Fruit fly (Drosophila melanogaster) whole organism, embryonic: ENCODE results near the gene CG11670.

ENCODE experiments used
- Aef1 ChIP-seq: fragments of 200-800 bp; sonication (Bioruptor generic); IDR thresholded peaks from 3 replicates; pipeline ENCODE4 v1.3.6; 2022; ENCODE audit warnings: missing biosample characterization, missing genetic modification characterization
- Asciz ChIP-seq: fragments of 200-800 bp; sonication (Bioruptor generic); optimal IDR thresholded peaks from 2 replicates; lab custom pipeline; 2017; ENCODE audit warnings: missing biosample characterization, mild to moderate bottlenecking, missing genetic modification characterization, missing genetic modification reagents
- B-H2 ChIP-seq: fragments of 200-800 bp; sonication (Bioruptor generic); optimal IDR thresholded peaks from 2 replicates; lab custom pipeline; 2018; ENCODE audit warnings: missing biosample characterization, mild to moderate bottlenecking, missing genetic modification characterization
- CG10147 ChIP-seq: fragments of 200-800 bp; sonication (Bioruptor generic); optimal IDR thresholded peaks from 2 replicates; lab custom pipeline; 2019; ENCODE audit warnings: missing biosample characterization, mild to moderate bottlenecking, missing genetic modification characterization, moderate library complexity
- CG10274 ChIP-seq: fragments of 200-800 bp; sonication (Bioruptor generic); optimal IDR thresholded peaks from 3 replicates; lab custom pipeline; 2017; ENCODE audit warnings: missing biosample characterization, mild to moderate bottlenecking, missing genetic modification characterization
- CG11085 ChIP-seq: fragments of 200-800 bp; sonication (Bioruptor generic); IDR thresholded peaks from 2 replicates; pipeline ENCODE4 v1.3.6; 2022; ENCODE audit warnings: missing biosample characterization, missing genetic modification characterization
- CG14860 ChIP-seq: fragments of 200-800 bp; sonication (Bioruptor generic); IDR thresholded peaks from 3 replicates; pipeline ENCODE4 v1.3.6; 2022; ENCODE audit warnings: missing biosample characterization, missing genetic modification characterization; ENCODE audit not compliant: partially characterized antibody
- CG17568 ChIP-seq: fragments of 200-800 bp; sonication (Bioruptor generic); optimal IDR thresholded peaks from 2 replicates; lab custom pipeline; 2018; ENCODE audit warnings: missing biosample characterization, mild to moderate bottlenecking, missing genetic modification characterization, moderate library complexity
- CG18476 ChIP-seq: fragments of 200-800 bp; sonication (Bioruptor generic); optimal IDR thresholded peaks from 2 replicates; lab custom pipeline; 2016; ENCODE audit warnings: missing biosample characterization, mild to moderate bottlenecking, missing genetic modification characterization
- CG2202 ChIP-seq: fragments of 200-800 bp; sonication (Bioruptor generic); optimal IDR thresholded peaks from 2 replicates; lab custom pipeline; 2018; ENCODE audit warnings: missing biosample characterization, mild to moderate bottlenecking, missing genetic modification characterization
- CG30020 ChIP-seq: fragments of 200-800 bp; optimal IDR thresholded peaks from 2 replicates; lab custom pipeline; 2019; ENCODE audit warnings: missing biosample characterization, mild to moderate bottlenecking, missing genetic modification characterization, moderate library complexity
- CG30431 ChIP-seq: fragments of 200-800 bp; sonication (Bioruptor generic); optimal IDR thresholded peaks from 2 replicates; lab custom pipeline; 2017; ENCODE audit warnings: missing biosample characterization, missing genetic modification characterization
- CG31441 ChIP-seq: fragments of 200-800 bp; sonication (Bioruptor generic); IDR thresholded peaks from 2 replicates; pipeline ENCODE4 v1.3.6; 2022; ENCODE audit warnings: missing biosample characterization, missing genetic modification characterization
- CG4282 ChIP-seq: fragments of 200-800 bp; sonication (Bioruptor generic); optimal IDR thresholded peaks from 2 replicates; lab custom pipeline; 2016; ENCODE audit warnings: missing biosample characterization, missing genetic modification characterization
- CG7963 ChIP-seq: fragments of 200-800 bp; sonication (Bioruptor generic); IDR thresholded peaks from 3 replicates; pipeline ENCODE4 v1.3.6; 2022; ENCODE audit warnings: missing biosample characterization, missing genetic modification characterization; ENCODE audit not compliant: partially characterized antibody
- CTCF ChIP-seq: fragments of 200-800 bp; sonication (Bioruptor generic); optimal IDR thresholded peaks from 2 replicates; lab custom pipeline; 2017; ENCODE audit warnings: missing biosample characterization, mild to moderate bottlenecking, missing genetic modification characterization, moderate library complexity
- Chrac-16 ChIP-seq: fragments of 200-800 bp; sonication (Bioruptor generic); optimal IDR thresholded peaks from 3 replicates; lab custom pipeline; 2016; ENCODE audit warnings: missing biosample characterization, missing genetic modification characterization
- CoRest ChIP-seq: fragments of 200-800 bp; sonication (Bioruptor generic); optimal IDR thresholded peaks from 3 replicates; lab custom pipeline; 2018; ENCODE audit warnings: missing biosample characterization, mild to moderate bottlenecking, missing genetic modification characterization, moderate library complexity
- CrebB ChIP-seq: fragments of 200-800 bp; sonication (Bioruptor generic); optimal IDR thresholded peaks from 3 replicates; lab custom pipeline; 2018; ENCODE audit warnings: missing biosample characterization, mild to moderate bottlenecking, missing genetic modification characterization
- ERR ChIP-seq: fragments of 200-800 bp; sonication (Bioruptor generic); optimal IDR thresholded peaks from 2 replicates; lab custom pipeline; 2016; ENCODE audit warnings: missing biosample characterization, missing genetic modification characterization
- Hr51 ChIP-seq, 2 experiments: fragments of 200-800 bp; sonication (Bioruptor generic); optimal IDR thresholded peaks; 2 replicates in 1 of 2; 3 replicates in 1 of 2; lab custom pipeline; 2016 to 2018; ENCODE audit warnings: missing biosample characterization in 2 of 2, missing genetic modification characterization in 2 of 2, mild to moderate bottlenecking in 1 of 2, moderate library complexity in 1 of 2
- Jarid2 ChIP-seq: fragments of 200-800 bp; sonication (Bioruptor generic); optimal IDR thresholded peaks from 3 replicates; lab custom pipeline; 2017; ENCODE audit warnings: mild to moderate bottlenecking, missing biosample characterization, missing genetic modification reagents, missing genetic modification characterization
- Lim3 ChIP-seq: fragments of 200-800 bp; sonication (Bioruptor generic); IDR thresholded peaks from 2 replicates; pipeline ENCODE4 v1.3.6; 2022; ENCODE audit warnings: missing biosample characterization, missing genetic modification characterization
- NFAT ChIP-seq: fragments of 200-800 bp; sonication (Bioruptor generic); IDR thresholded peaks from 2 replicates; pipeline ENCODE4 v1.3.6; 2022; ENCODE audit warnings: missing biosample characterization, missing genetic modification characterization
- Nf-YB ChIP-seq: fragments of 200-800 bp; sonication (Bioruptor generic); optimal IDR thresholded peaks from 3 replicates; lab custom pipeline; 2019; ENCODE audit warnings: missing biosample characterization, mild to moderate bottlenecking, missing genetic modification characterization, moderate library complexity
- Nf-YC ChIP-seq: fragments of 200-800 bp; optimal IDR thresholded peaks from 3 replicates; lab custom pipeline; 2019; ENCODE audit warnings: missing biosample characterization, mild to moderate bottlenecking, missing genetic modification characterization, moderate library complexity
- Sox100B ChIP-seq: fragments of 200-800 bp; sonication (Bioruptor generic); optimal IDR thresholded peaks from 3 replicates; lab custom pipeline; 2018; ENCODE audit warnings: missing biosample characterization, mild to moderate bottlenecking, missing genetic modification characterization
- YL-1 ChIP-seq: fragments of 200-800 bp; sonication (Bioruptor generic); optimal IDR thresholded peaks from 3 replicates; lab custom pipeline; 2017; ENCODE audit warnings: missing biosample characterization, mild to moderate bottlenecking, missing genetic modification characterization
- bab2 ChIP-seq: fragments of 200-800 bp; sonication (Bioruptor generic); optimal IDR thresholded peaks from 2 replicates; lab custom pipeline; 2016; ENCODE audit warnings: missing biosample characterization, missing genetic modification characterization
- bbx ChIP-seq: fragments of 200-800 bp; sonication (Bioruptor generic); IDR thresholded peaks from 2 replicates; pipeline ENCODE4 v1.3.6; 2022; ENCODE audit warnings: missing biosample characterization, missing genetic modification characterization; ENCODE audit not compliant: partially characterized antibody
- bcd ChIP-seq: fragments of 200-800 bp; sonication (Bioruptor generic); optimal IDR thresholded peaks from 2 replicates; lab custom pipeline; 2017; ENCODE audit warnings: missing biosample characterization, mild to moderate bottlenecking, missing genetic modification characterization
- br ChIP-seq: fragments of >200 bp; optimal IDR thresholded peaks from 2 replicates; lab custom pipeline; 2017
- cg ChIP-seq: fragments of 200-800 bp; sonication (Bioruptor generic); optimal IDR thresholded peaks from 3 replicates; lab custom pipeline; 2019; ENCODE audit warnings: missing biosample characterization, mild to moderate bottlenecking, missing genetic modification characterization, moderate library complexity
- ci ChIP-seq: fragments of 200-800 bp; sonication (Bioruptor generic); IDR thresholded peaks from 3 replicates; pipeline ENCODE4 v1.3.6; 2022; ENCODE audit warnings: missing biosample characterization, missing genetic modification characterization
- crol ChIP-seq: fragments of 200-800 bp; sonication (Bioruptor generic); IDR thresholded peaks from 2 replicates; pipeline ENCODE4 v1.3.6; 2022; ENCODE audit warnings: missing biosample characterization, missing genetic modification characterization
- gfzf ChIP-seq: fragments of 200-800 bp; sonication (Bioruptor generic); optimal IDR thresholded peaks from 2 replicates; lab custom pipeline; 2016; ENCODE audit warnings: missing biosample characterization, mild to moderate bottlenecking, missing genetic modification characterization, moderate library complexity
- gsb ChIP-seq: fragments of 200-800 bp; sonication (Bioruptor generic); IDR thresholded peaks from 2 replicates; pipeline ENCODE4 v1.3.6; 2022; ENCODE audit warnings: missing biosample characterization, missing genetic modification characterization
- jigr1 ChIP-seq: fragments of 200-800 bp; sonication (Bioruptor generic); IDR thresholded peaks from 3 replicates; pipeline ENCODE4 v1.3.6; 2022; ENCODE audit warnings: missing biosample characterization, missing genetic modification characterization
- klu ChIP-seq: fragments of 200-800 bp; sonication (Bioruptor generic); IDR thresholded peaks from 2 replicates; pipeline ENCODE4 v1.3.6; 2022; ENCODE audit warnings: missing biosample characterization, missing genetic modification characterization
- kni ChIP-seq: fragments of 200-800 bp; sonication (Bioruptor generic); optimal IDR thresholded peaks from 3 replicates; lab custom pipeline; 2017; ENCODE audit warnings: mild to moderate bottlenecking, missing biosample characterization, missing genetic modification reagents, missing genetic modification characterization
- mirr ChIP-seq: fragments of 200-800 bp; sonication (Bioruptor generic); optimal IDR thresholded peaks from 3 replicates; lab custom pipeline; 2018; ENCODE audit warnings: missing biosample characterization, mild to moderate bottlenecking, missing genetic modification characterization
- peb ChIP-seq: fragments of 200-800 bp; sonication (Bioruptor generic); IDR thresholded peaks from 2 replicates; pipeline ENCODE4 v1.3.6; 2022; ENCODE audit warnings: missing biosample characterization, missing genetic modification characterization
- pho ChIP-seq: fragments of 200-800 bp; sonication (Bioruptor generic); optimal IDR thresholded peaks from 2 replicates; lab custom pipeline; 2016; ENCODE audit warnings: missing biosample characterization, missing genetic modification characterization
- pros ChIP-seq: fragments of 200-800 bp; sonication (Bioruptor generic); optimal IDR thresholded peaks from 3 replicates; lab custom pipeline; 2019; ENCODE audit warnings: missing biosample characterization, mild to moderate bottlenecking, missing genetic modification characterization, moderate library complexity
- row ChIP-seq: fragments of 200-800 bp; sonication (Bioruptor generic); IDR thresholded peaks from 3 replicates; pipeline ENCODE4 v1.3.6; 2022; ENCODE audit warnings: missing biosample characterization, missing genetic modification characterization
- run ChIP-seq: fragments of 200-800 bp; sonication (Bioruptor generic); optimal IDR thresholded peaks from 3 replicates; lab custom pipeline; 2018; ENCODE audit warnings: missing biosample characterization, mild to moderate bottlenecking, missing genetic modification characterization
- slou ChIP-seq: fragments of 200-800 bp; sonication (Bioruptor generic); optimal IDR thresholded peaks from 3 replicates; lab custom pipeline; 2016; ENCODE audit warnings: missing biosample characterization, missing genetic modification characterization
- tll ChIP-seq, 2 experiments: fragments of 200-800 bp in 1 of 2; fragments of >200 bp in 1 of 2; sonication (Bioruptor generic) in 1 of 2; optimal IDR thresholded peaks; 2 replicates each; lab custom pipeline; 2017 to 2019; ENCODE audit warnings: missing biosample characterization in 2 of 2, missing genetic modification characterization in 2 of 2, mild to moderate bottlenecking in 1 of 2, moderate library complexity in 1 of 2
- usp ChIP-seq: fragments of >200 bp; optimal IDR thresholded peaks from 2 replicates; lab custom pipeline; 2017; ENCODE audit warnings: missing biosample characterization, missing genetic modification characterization
- yki ChIP-seq: fragments of >200 bp; optimal IDR thresholded peaks from 3 replicates; lab custom pipeline; 2018
- zf30C ChIP-seq: fragments of 200-800 bp; sonication (Bioruptor generic); optimal IDR thresholded peaks from 3 replicates; lab custom pipeline; 2018; ENCODE audit warnings: missing biosample characterization, mild to moderate bottlenecking, missing genetic modification characterization

CG11670 gene

dm6 chr3R:13065180-13065757 lies 23.4 kb downstream of the CG11670 start (continued):
- TF ChIP-seq cg (GFP tag; lab: Kevin White, UChicago) (peak; percentile 95), B-H2 (GFP tag; lab: Kevin White, UChicago) (no peak), CG18476 (no peak), CG30431 (GFP tag; lab: Kevin White, UChicago) (no peak), pho (GFP tag; lab: Kevin White, UChicago) (no peak), mirr (GFP tag; lab: Kevin White, UChicago) (no peak), Nf-YC (tag; lab: Kevin White, UChicago) (peak; percentile 92), Nf-YB (GFP tag; lab: Kevin White, UChicago) (peak; percentile 94), bab2 (GFP tag; lab: Kevin White, UChicago) (no peak), pros (GFP tag; lab: Kevin White, UChicago) (peak; percentile 10), tll (GFP tag; optimal IDR thresholded peaks at IDR 0.05; lab: Kevin White, UChicago) (peak in 1 of 2 experiments; percentile 52), CoRest (tag; lab: Kevin White, UChicago) (peak; percentile 25), Lim3 (no peak), NFAT (GFP tag; lab: Robert Waterston, UW) (no peak), CG7963 (peak; percentile 44; the same call in 1 of the 3 replicates), CG10147 (GFP tag; lab: Kevin White, UChicago) (no peak), CG31441 (GFP tag; lab: Robert Waterston, UW) (no peak), row (peak; percentile 71), kni (GFP tag; lab: Kevin White, UChicago) (peak; percentile 77), Asciz (no peak), yki (peak; percentile 6), CG4282 (GFP tag; lab: Kevin White, UChicago) (peak; percentile 90), Chrac-16 (GFP tag; lab: Kevin White, UChicago) (no peak), bbx (GFP tag; lab: Robert Waterston, UW) (peak; percentile 40; the same call in 1 of the 2 replicates), crol (GFP tag; lab: Robert Waterston, UW) (peak; percentile 37; the same call in 1 of the 2 replicates), CTCF (GFP tag; lab: Kevin White, UChicago) (no peak), peb (GFP tag; lab: Robert Waterston, UW) (no peak), ERR (GFP tag; lab: Kevin White, UChicago) (no peak), CG14860 (peak; percentile 26; the same call in 1 of the 3 replicates), ci (GFP tag; lab: Robert Waterston, UW) (peak; percentile 24; the same call in 1 of the 3 replicates), Jarid2 (GFP tag; lab: Kevin White, UChicago) (peak; percentile 15), zf30C (GFP tag; lab: Kevin White, UChicago) (peak; percentile 14)
- TF ChIP-seq, all 482 proteins: peak for 28

- peak; percentile 73 for TF ChIP-seq slou (GFP tag; lab: Kevin White, UChicago)
- peak; percentile 93 for TF ChIP-seq bcd
- peak; percentile 37 to 81 for TF ChIP-seq Hr51 (GFP tag; optimal IDR thresholded peaks at IDR 0.05; lab: Kevin White, UChicago)
- no peak for TF ChIP-seq gfzf (GFP tag; lab: Kevin White, UChicago)
- no peak for TF ChIP-seq usp (GFP tag; lab: Kevin White, UChicago)
- TF ChIP-seq CG11085 (GFP tag; lab: Robert Waterston, UW) = no peak; the same call in 1 of the 2 replicates
- no peak for TF ChIP-seq br (lab: Kevin White, UChicago)
- TF ChIP-seq Sox100B (GFP tag; lab: Kevin White, UChicago) = peak; percentile 95
- TF ChIP-seq run = peak; percentile 82
- TF ChIP-seq klu (GFP tag; lab: Robert Waterston, UW) = no peak
- peak; percentile 17; the same call in 1 of the 3 replicates for TF ChIP-seq Aef1 (GFP tag; lab: Robert Waterston, UW)
- TF ChIP-seq jigr1 (GFP tag; lab: Robert Waterston, UW) = no peak
- TF ChIP-seq CG30020 (tag; lab: Kevin White, UChicago) = no peak
- TF ChIP-seq gsb (GFP tag; lab: Robert Waterston, UW) = peak; percentile 42; the same call in 1 of the 2 replicates
- TF ChIP-seq CG10274 (GFP tag; lab: Kevin White, UChicago) = peak; percentile 66
- peak; percentile 45 for TF ChIP-seq YL-1 (GFP tag; lab: Kevin White, UChicago)
- no peak for TF ChIP-seq tll (GFP tag; optimal IDR thresholded peaks at IDR 0.05; lab: Kevin White, UChicago)
- TF ChIP-seq CG2202 = peak; percentile 93
- peak; percentile 91 for TF ChIP-seq CG17568
- TF ChIP-seq CrebB (tag; lab: Kevin White, UChicago) = peak; percentile 84
Observed at dm6 chr3R:13068022-13068421, 26.2 kb downstream of the CG11670 start.
